Worm (Caenorhabditis elegans) whole organism, L3 larva: ENCODE results near the gene Y49F6B.8.

Experiments used
- ama-1 ChIP-seq: fragments of 150-350 bp; optimal IDR thresholded peaks from 2 replicates; lab custom pipeline; 2018
- ceh-28 ChIP-seq: fragments of 150-350 bp; optimal IDR thresholded peaks from 2 replicates; lab custom pipeline; 2014; ENCODE audit warnings: missing biosample characterization, missing genetic modification reagents, missing genetic modification characterization
- ceh-9 ChIP-seq: sonication (generic microtip); optimal IDR thresholded peaks from 2 replicates; lab custom pipeline; 2018; ENCODE audit warnings: missing biosample characterization, missing genetic modification characterization
- egl-27 ChIP-seq: sonication (generic microtip); optimal IDR thresholded peaks from 4 replicates; lab custom pipeline; 2017; ENCODE audit warnings: missing biosample characterization, missing genetic modification reagents, missing genetic modification characterization
- lin-39 ChIP-seq: fragments of 150-350 bp; optimal IDR thresholded peaks from 2 replicates; lab custom pipeline; 2018; ENCODE audit warnings: missing biosample characterization, missing genetic modification reagents, missing genetic modification characterization
- mdl-1 ChIP-seq: fragments of 150-350 bp; optimal IDR thresholded peaks from 2 replicates; lab custom pipeline; 2014; ENCODE audit warnings: missing biosample characterization, missing genetic modification characterization
- nhr-67 ChIP-seq: fragments of 150-350 bp; optimal IDR thresholded peaks from 2 replicates; lab custom pipeline; 2014; ENCODE audit warnings: missing biosample characterization, missing genetic modification characterization
- pqm-1 ChIP-seq: fragments of 150-350 bp; optimal IDR thresholded peaks from 2 replicates; lab custom pipeline; 2017; ENCODE audit warnings: missing biosample characterization, missing genetic modification characterization, inconsistent platforms
- snpc-4 ChIP-seq: fragments of 150-350 bp; optimal IDR thresholded peaks from 2 replicates; lab custom pipeline; 2014; ENCODE audit warnings: missing biosample characterization, missing genetic modification characterization
- tbx-2 ChIP-seq: sonication (generic microtip); optimal IDR thresholded peaks from 2 replicates; lab custom pipeline; 2016; ENCODE audit warnings: mild to moderate bottlenecking, missing genetic modification characterization, missing compliant biosample characterization
- ztf-11 ChIP-seq: fragments of 150-350 bp; optimal IDR thresholded peaks from 2 replicates; lab custom pipeline; 2014; ENCODE audit warnings: missing biosample characterization, missing genetic modification characterization

DNA sequence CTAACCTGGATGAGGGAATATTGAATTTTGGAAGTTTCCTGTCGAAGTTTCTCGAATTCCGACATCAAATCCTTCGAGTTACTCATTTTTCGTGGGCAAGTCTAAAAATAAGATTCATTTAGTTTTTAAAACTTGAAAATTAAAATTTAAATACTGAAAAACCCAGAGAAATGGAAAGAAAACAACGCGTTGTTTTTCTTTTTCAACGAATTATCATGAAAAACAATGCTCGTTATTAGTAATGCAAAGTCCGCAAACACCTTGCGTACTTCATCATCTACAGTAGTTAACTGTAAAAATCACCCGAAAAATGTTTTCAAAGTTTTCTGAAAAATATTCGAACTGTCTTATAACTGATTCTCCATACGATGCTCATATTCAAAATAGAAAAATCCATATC, 37.2 kb downstream of the Y49F6B.8 start, which contains the start of gene C16C8.4:
- TF ChIP-seq lin-39 (tag; lab: Kevin White, UChicago) (no peak), egl-27 (tag; lab: Kevin White, UChicago) (no peak), ceh-9 (tag; lab: Kevin White, UChicago) (no peak), tbx-2 (tag; lab: Kevin White, UChicago) (no peak), nhr-67 (tag; lab: Kevin White, UChicago) (no peak), ama-1 (lab: Kevin White, UChicago) (no peak), mdl-1 (tag; lab: Kevin White, UChicago) (no peak), pqm-1 (tag; lab: Kevin White, UChicago) (no peak), snpc-4 (tag; lab: Kevin White, UChicago) (no peak), ceh-28 (tag; lab: Kevin White, UChicago) (no peak), ztf-11 (tag; lab: Kevin White, UChicago) (no peak)
